Worm (Caenorhabditis elegans) whole organism, L1 larva: Measurements from ENCODE around the gene sru-1.

ENCODE experiments used
- C16A3.4 ChIP-seq: fragments of 150-350 bp; optimal IDR thresholded peaks from 2 replicates; lab custom pipeline; 2014; ENCODE audit warnings: missing biosample characterization, missing genetic modification characterization
- sptf-1 ChIP-seq: fragments of 150-350 bp; optimal IDR thresholded peaks from 2 replicates; lab custom pipeline; 2014; ENCODE audit warnings: missing biosample characterization, missing genetic modification characterization

DNA sequence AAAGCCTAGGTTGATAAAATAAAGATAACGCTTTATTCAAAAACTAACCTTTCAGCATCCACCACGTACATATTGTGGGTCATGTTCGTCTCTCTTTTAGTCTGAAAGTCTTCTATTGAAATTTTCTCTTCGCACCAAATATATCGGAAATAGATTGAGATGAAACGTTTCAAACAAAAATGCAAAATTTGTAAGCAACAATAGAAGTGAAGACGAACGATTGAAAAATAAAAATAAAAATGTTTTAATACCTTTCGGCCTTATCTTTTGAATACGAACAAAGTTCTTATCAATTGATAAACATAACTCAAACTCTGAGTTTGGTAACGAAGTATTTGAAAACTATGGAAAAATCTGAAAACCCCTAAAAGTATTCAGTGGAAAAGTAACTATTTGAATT lies 44.7 kb downstream of the sru-1 start, which contains the start of gene F56H11.2:
- no peak for TF ChIP-seq C16A3.4 (tag; lab: Kevin White, UChicago)
- TF ChIP-seq sptf-1 (tag; lab: Kevin White, UChicago), result no peak
